Fruit fly (Drosophila melanogaster) whole organism, pupa: ENCODE data around the gene CG10948.

Experiments
- CG10348 ChIP-seq: fragments of 200-800 bp; sonication (Bioruptor generic); IDR thresholded peaks from 2 replicates; pipeline ENCODE4 v1.3.6; 2022; ENCODE audit warnings: missing biosample characterization, missing genetic modification characterization
- CG12605 ChIP-seq: fragments of 200-800 bp; sonication (Bioruptor generic); IDR thresholded peaks from 2 replicates; pipeline ENCODE4 v1.3.6; 2022; ENCODE audit warnings: missing biosample characterization, missing genetic modification characterization
- CG14655 ChIP-seq: fragments of 200-800 bp; sonication (Bioruptor generic); optimal IDR thresholded peaks from 3 replicates; lab custom pipeline; 2017; ENCODE audit warnings: mild to moderate bottlenecking, missing biosample characterization, missing genetic modification reagents, missing genetic modification characterization
- CG15710 ChIP-seq: fragments of 200-800 bp; sonication (Bioruptor generic); optimal IDR thresholded peaks from 2 replicates; lab custom pipeline; 2018; ENCODE audit warnings: missing biosample characterization, mild to moderate bottlenecking, missing genetic modification characterization, moderate library complexity
- CG4496 ChIP-seq: fragments of 200-800 bp; sonication (Bioruptor generic); IDR thresholded peaks from 3 replicates; pipeline ENCODE4 v1.3.6; 2022; ENCODE audit warnings: missing biosample characterization, missing genetic modification characterization
- CG8301 ChIP-seq: fragments of 200-800 bp; sonication (Bioruptor generic); optimal IDR thresholded peaks from 2 replicates; lab custom pipeline; 2018; ENCODE audit warnings: missing biosample characterization, mild to moderate bottlenecking, missing genetic modification characterization
- CG9948 ChIP-seq: fragments of 200-800 bp; sonication (Bioruptor generic); optimal IDR thresholded peaks from 2 replicates; lab custom pipeline; 2018; ENCODE audit warnings: missing biosample characterization, mild to moderate bottlenecking, missing genetic modification characterization, moderate library complexity
- D1 ChIP-seq: fragments of 200-800 bp; sonication (Bioruptor generic); optimal IDR thresholded peaks from 2 replicates; lab custom pipeline; 2018; ENCODE audit warnings: missing biosample characterization, mild to moderate bottlenecking, missing genetic modification characterization, moderate library complexity
- Pif1A ChIP-seq: fragments of 200-800 bp; sonication (Bioruptor generic); optimal IDR thresholded peaks from 3 replicates; lab custom pipeline; 2016; ENCODE audit warnings: missing biosample characterization, missing genetic modification characterization
- Pif1B ChIP-seq: fragments of 200-800 bp; sonication (Bioruptor generic); optimal IDR thresholded peaks from 3 replicates; lab custom pipeline; 2016; ENCODE audit warnings: missing biosample characterization, missing genetic modification characterization
- Snoo ChIP-seq: fragments of 200-800 bp; sonication (Bioruptor generic); optimal IDR thresholded peaks from 3 replicates; lab custom pipeline; 2017; ENCODE audit warnings: missing biosample characterization, mild to moderate bottlenecking, missing genetic modification characterization, inconsistent platforms
- fd96Ca ChIP-seq: fragments of 200-800 bp; sonication (Bioruptor generic); IDR thresholded peaks from 3 replicates; pipeline ENCODE4 v1.3.6; 2022; ENCODE audit warnings: missing biosample characterization, missing genetic modification characterization
- gl ChIP-seq: fragments of 200-800 bp; sonication (Bioruptor generic); optimal IDR thresholded peaks from 2 replicates; lab custom pipeline; 2018; ENCODE audit warnings: missing biosample characterization, mild to moderate bottlenecking, missing genetic modification characterization
- rn ChIP-seq: fragments of 200-800 bp; sonication (Bioruptor generic); IDR thresholded peaks from 2 replicates; pipeline ENCODE4 v1.3.6; 2022; ENCODE audit warnings: missing biosample characterization, missing genetic modification characterization

- no peak for TF ChIP-seq Pif1A (GFP tag; lab: Kevin White, UChicago)
- TF ChIP-seq CG14655 (GFP tag; lab: Kevin White, UChicago), result no peak
- no peak for TF ChIP-seq rn (GFP tag; lab: Robert Waterston, UW)
- no peak for TF ChIP-seq CG15710 (tag; lab: Kevin White, UChicago)
- no peak for TF ChIP-seq Pif1B (GFP tag; lab: Kevin White, UChicago)
- TF ChIP-seq CG4496 (GFP tag; lab: Robert Waterston, UW), result no peak
- TF ChIP-seq fd96Ca, result no peak
- no peak for TF ChIP-seq CG9948 (tag; lab: Kevin White, UChicago)
- TF ChIP-seq CG12605 (GFP tag; lab: Robert Waterston, UW), result no peak
- TF ChIP-seq D1 (tag; lab: Kevin White, UChicago), result no peak
- no peak for TF ChIP-seq Snoo
- no peak for TF ChIP-seq CG10348 (GFP tag; lab: Robert Waterston, UW)
- no peak for TF ChIP-seq gl (tag; lab: Kevin White, UChicago)
- no peak for TF ChIP-seq CG8301 (tag; lab: Kevin White, UChicago)
Observed at dm6 chr3L:12841459-12841858, 8.5 kb downstream of the CG10948 start.
